Fruit fly (Drosophila melanogaster): ENCODE data around the gene CG46513.
"Not testable (repeated sequence)": the region's sequence is repeated elsewhere in the genome, so short reads cannot be mapped to it uniquely, and the experiment has no call there.

CG46513 gene

DNA sequence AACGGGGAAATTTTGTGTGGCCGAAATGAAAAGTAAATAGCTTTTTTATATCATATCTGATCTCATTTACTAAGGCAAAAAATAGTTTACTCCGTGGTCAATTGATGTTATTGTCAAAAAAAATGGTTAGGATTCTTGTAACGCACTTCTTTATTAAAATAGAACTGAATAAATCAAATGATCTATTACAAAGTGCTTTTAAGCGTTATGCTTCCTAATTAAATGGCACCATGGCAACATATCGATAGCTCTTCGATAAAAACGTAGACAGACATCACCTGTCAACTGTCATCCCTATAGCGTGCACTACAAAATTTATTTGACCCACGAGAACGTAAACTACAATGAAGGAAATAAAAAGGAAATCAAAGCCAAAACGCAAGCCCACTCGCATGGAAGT, at the start of gene CG46513:
CG46513 (plus strand) TSS at position 301 of the 400 bp plus-strand sequence.
- not testable (repeated sequence) for TF ChIP-seq CG17801 (GFP tag; optimal IDR thresholded peaks at IDR 0.05; ENCODE audit: partially characterized antibody)

DNA sequence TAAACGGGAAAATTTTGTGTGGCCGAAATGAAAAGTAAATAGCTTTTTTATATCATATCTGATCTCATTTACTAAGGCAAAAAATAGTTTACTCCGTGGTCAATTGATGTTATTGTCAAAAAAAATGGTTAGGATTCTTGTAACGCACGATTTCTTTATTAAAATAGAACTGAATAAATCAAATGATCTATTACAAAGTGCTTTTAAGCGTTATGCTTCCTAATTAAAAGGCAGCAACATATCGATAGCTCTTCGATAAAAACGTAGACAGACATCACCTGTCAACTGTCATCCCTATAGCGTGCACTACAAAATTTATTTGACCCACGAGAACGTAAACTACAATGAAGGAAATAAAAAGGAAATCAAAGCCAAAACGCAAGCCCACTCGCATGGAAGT, 49.3 kb upstream of the CG46513 start, which contains the start of gene CG40813:
CG40813 (plus strand) TSS at position 301 of the 400 bp plus-strand sequence.
- TF ChIP-seq CG17801 (GFP tag; optimal IDR thresholded peaks at IDR 0.05; ENCODE audit: partially characterized antibody) = not testable (repeated sequence)

DNA sequence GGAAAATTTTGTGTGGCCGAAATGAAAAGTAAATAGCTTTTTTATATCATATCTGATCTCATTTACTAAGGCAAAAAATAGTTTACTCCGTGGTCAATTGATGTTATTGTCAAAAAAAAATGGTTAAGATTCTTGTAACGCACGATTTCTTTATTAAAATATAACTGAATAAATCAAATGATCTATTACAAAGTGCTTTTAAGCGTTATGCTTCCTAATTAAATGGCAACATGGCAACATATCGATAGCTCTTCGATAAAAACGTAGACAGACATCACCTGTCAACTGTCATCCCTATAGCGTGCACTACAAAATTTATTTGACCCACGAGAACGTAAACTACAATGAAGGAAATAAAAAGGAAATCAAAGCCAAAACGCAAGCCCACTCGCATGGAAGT, 44.6 kb upstream of the CG46513 start, which contains the start of gene CG46504:
CG46504 (plus strand) TSS at position 301 of the 400 bp plus-strand sequence.
- not testable (repeated sequence) for TF ChIP-seq CG17801 (GFP tag; optimal IDR thresholded peaks at IDR 0.05; ENCODE audit: partially characterized antibody)

DNA sequence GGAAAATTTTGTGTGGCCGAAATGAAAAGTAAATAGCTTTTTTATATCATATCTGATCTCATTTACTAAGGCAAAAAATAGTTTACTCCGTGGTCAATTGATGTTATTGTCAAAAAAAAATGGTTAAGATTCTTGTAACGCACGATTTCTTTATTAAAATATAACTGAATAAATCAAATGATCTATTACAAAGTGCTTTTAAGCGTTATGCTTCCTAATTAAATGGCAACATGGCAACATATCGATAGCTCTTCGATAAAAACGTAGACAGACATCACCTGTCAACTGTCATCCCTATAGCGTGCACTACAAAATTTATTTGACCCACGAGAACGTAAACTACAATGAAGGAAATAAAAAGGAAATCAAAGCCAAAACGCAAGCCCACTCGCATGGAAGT, 39.5 kb upstream of the CG46513 start, which contains the start of gene CG46505:
CG46505 (plus strand) TSS at position 301 of the 400 bp plus-strand sequence.
- TF ChIP-seq CG17801 (GFP tag; optimal IDR thresholded peaks at IDR 0.05; ENCODE audit: partially characterized antibody) = not testable (repeated sequence)

DNA sequence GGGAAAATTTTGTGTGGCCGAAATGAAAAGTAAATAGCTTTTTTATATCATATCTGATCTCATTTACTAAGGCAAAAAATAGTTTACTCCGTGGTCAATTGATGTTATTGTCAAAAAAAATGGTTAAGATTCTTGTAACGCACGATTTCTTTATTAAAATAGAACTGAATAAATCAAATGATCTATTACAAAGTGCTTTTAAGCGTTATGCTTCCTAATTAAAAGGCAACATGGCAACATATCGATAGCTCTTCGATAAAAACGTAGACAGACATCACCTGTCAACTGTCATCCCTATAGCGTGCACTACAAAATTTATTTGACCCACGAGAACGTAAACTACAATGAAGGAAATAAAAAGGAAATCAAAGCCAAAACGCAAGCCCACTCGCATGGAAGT, 34.5 kb upstream of the CG46513 start, which contains the start of gene CG46506:
CG46506 (plus strand) TSS at position 301 of the 400 bp plus-strand sequence.
- not testable (repeated sequence) for TF ChIP-seq CG17801 (GFP tag; optimal IDR thresholded peaks at IDR 0.05; ENCODE audit: partially characterized antibody)

DNA sequence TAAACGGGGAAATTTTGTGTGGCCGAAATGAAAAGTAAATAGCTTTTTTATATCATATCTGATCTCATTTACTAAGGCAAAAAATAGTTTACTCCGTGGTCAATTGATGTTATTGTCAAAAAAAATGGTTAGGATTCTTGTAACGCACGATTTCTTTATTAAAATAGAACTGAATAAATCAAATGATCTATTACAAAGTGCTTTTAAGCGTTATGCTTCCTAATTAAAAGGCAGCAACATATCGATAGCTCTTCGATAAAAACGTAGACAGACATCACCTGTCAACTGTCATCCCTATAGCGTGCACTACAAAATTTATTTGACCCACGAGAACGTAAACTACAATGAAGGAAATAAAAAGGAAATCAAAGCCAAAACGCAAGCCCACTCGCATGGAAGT, 29.4 kb upstream of the CG46513 start, which contains the start of gene CG46507:
CG46507 (plus strand) TSS at position 301 of the 400 bp plus-strand sequence.
- not testable (repeated sequence) for TF ChIP-seq CG17801 (GFP tag; optimal IDR thresholded peaks at IDR 0.05; ENCODE audit: partially characterized antibody)

DNA sequence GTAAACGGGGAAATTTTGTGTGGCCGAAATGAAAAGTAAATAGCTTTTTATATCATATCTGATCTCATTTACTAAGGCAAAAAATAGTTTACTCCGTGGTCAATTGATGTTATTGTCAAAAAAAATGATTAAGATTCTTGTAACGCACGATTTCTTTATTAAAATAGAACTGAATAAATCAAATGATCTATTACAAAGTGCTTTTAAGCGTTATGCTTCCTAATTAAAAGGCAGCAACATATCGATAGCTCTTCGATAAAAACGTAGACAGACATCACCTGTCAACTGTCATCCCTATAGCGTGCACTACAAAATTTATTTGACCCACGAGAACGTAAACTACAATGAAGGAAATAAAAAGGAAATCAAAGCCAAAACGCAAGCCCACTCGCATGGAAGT, 24.7 kb upstream of the CG46513 start, which contains the start of gene CG46508:
CG46508 (plus strand) TSS at position 301 of the 400 bp plus-strand sequence.
- TF ChIP-seq CG17801 (GFP tag; optimal IDR thresholded peaks at IDR 0.05; ENCODE audit: partially characterized antibody) = not testable (repeated sequence)

DNA sequence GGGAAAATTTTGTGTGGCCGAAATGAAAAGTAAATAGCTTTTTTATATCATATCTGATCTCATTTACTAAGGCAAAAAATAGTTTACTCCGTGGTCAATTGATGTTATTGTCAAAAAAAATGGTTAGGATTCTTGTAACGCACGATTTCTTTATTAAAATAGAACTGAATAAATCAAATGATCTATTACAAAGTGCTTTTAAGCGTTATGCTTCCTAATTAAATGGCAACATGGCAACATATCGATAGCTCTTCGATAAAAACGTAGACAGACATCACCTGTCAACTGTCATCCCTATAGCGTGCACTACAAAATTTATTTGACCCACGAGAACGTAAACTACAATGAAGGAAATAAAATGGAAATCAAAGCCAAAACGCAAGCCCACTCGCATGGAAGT, 19.7 kb upstream of the CG46513 start, which contains the start of gene CG46509:
CG46509 (plus strand) TSS at position 301 of the 400 bp plus-strand sequence.
- TF ChIP-seq CG17801 (GFP tag; optimal IDR thresholded peaks at IDR 0.05; ENCODE audit: partially characterized antibody) = not testable (repeated sequence)

DNA sequence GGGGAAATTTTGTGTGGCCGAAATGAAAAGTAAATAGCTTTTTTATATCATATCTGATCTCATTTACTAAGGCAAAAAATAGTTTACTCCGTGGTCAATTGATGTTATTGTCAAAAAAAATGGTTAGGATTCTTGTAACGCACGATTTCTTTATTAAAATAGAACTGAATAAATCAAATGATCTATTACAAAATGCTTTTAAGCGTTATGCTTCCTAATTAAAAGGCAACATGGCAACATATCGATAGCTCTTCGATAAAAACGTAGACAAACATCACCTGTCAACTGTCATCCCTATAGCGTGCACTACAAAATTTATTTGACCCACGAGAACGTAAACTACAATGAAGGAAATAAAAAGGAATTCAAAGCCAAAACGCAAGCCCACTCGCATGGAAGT, 14.9 kb upstream of the CG46513 start, which contains the start of gene CG46510:
CG46510 (plus strand) TSS at position 301 of the 400 bp plus-strand sequence.
- TF ChIP-seq CG17801 (GFP tag; optimal IDR thresholded peaks at IDR 0.05; ENCODE audit: partially characterized antibody) = not testable (repeated sequence)

DNA sequence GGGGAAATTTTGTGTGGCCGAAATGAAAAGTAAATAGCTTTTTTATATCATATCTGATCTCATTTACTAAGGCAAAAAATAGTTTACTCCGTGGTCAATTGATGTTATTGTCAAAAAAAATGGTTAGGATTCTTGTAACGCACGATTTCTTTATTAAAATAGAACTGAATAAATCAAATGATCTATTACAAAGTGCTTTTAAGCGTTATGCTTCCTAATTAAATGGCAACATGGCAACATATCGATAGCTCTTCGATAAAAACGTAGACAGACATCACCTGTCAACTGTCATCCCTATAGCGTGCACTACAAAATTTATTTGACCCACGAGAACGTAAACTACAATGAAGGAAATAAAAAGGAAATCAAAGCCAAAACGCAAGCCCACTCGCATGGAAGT, 9.9 kb upstream of the CG46513 start, which contains the start of gene CG46511:
CG46511 (plus strand) TSS at position 301 of the 400 bp plus-strand sequence.
- TF ChIP-seq CG17801 (GFP tag; optimal IDR thresholded peaks at IDR 0.05; ENCODE audit: partially characterized antibody) = not testable (repeated sequence)

DNA sequence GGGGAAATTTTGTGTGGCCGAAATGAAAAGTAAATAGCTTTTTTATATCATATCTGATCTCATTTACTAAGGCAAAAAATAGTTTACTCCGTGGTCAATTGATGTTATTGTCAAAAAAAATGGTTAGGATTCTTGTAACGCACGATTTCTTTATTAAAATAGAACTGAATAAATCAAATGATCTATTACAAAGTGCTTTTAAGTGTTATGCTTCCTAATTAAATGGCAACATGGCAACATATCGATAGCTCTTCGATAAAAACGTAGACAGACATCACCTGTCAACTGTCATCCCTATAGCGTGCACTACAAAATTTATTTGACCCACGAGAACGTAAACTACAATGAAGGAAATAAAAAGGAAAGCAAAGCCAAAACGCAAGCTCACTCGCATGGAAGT, 5.0 kb upstream of the CG46513 start, which contains the start of gene CG46512:
CG46512 (plus strand) TSS at position 301 of the 400 bp plus-strand sequence.
- TF ChIP-seq CG17801 (GFP tag; optimal IDR thresholded peaks at IDR 0.05; ENCODE audit: partially characterized antibody) = not testable (repeated sequence)

DNA sequence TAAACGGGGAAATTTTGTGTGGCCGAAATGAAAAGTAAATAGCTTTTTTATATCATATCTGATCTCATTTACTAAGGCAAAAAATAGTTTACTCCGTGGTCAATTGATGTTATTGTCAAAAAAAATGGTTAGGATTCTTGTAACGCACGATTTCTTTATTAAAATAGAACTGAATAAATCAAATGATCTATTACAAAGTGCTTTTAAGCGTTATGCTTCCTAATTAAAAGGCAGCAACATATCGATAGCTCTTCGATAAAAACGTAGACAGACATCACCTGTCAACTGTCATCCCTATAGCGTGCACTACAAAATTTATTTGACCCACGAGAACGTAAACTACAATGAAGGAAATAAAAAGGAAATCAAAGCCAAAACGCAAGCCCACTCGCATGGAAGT, 4.8 kb downstream of the CG46513 start, which contains the start of gene CG46514:
CG46514 (plus strand) TSS at position 301 of the 400 bp plus-strand sequence.
- not testable (repeated sequence) for TF ChIP-seq CG17801 (GFP tag; optimal IDR thresholded peaks at IDR 0.05; ENCODE audit: partially characterized antibody)

DNA sequence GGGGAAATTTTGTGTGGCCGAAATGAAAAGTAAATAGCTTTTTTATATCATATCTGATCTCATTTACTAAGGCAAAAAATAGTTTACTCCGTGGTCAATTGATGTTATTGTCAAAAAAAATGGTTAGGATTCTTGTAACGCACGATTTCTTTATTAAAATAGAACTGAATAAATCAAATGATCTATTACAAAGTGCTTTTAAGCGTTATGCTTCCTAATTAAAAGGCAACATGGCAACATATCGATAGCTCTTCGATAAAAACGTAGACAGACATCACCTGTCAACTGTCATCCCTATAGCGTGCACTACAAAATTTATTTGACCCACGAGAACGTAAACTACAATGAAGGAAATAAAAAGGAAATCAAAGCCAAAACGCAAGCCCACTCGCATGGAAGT, 9.8 kb downstream of the CG46513 start, which contains the start of gene CG46515:
CG46515 (plus strand) TSS at position 301 of the 400 bp plus-strand sequence.
- not testable (repeated sequence) for TF ChIP-seq CG17801 (GFP tag; optimal IDR thresholded peaks at IDR 0.05; ENCODE audit: partially characterized antibody)

DNA sequence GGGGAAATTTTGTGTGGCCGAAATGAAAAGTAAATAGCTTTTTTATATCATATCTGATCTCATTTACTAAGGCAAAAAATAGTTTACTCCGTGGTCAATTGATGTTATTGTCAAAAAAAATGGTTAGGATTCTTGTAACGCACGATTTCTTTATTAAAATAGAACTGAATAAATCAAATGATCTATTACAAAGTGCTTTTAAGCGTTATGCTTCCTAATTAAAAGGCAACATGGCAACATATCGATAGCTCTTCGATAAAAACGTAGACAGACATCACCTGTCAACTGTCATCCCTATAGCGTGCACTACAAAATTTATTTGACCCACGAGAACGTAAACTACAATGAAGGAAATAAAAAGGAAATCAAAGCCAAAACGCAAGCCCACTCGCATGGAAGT, 20.0 kb downstream of the CG46513 start, which contains the start of gene CG46516:
CG46516 (plus strand) TSS at position 301 of the 400 bp plus-strand sequence.
- TF ChIP-seq CG17801 (GFP tag; optimal IDR thresholded peaks at IDR 0.05; ENCODE audit: partially characterized antibody) = not testable (repeated sequence)

DNA sequence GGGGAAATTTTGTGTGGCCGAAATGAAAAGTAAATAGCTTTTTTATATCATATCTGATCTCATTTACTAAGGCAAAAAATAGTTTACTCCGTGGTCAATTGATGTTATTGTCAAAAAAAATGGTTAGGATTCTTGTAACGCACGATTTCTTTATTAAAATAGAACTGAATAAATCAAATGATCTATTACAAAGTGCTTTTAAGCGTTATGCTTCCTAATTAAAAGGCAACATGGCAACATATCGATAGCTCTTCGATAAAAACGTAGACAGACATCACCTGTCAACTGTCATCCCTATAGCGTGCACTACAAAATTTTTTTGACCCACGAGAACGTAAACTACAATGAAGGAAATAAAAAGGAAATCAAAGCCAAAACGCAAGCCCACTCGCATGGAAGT, 25.0 kb downstream of the CG46513 start, which contains the start of gene CG46517:
CG46517 (plus strand) TSS at position 301 of the 400 bp plus-strand sequence.
- TF ChIP-seq CG17801 (GFP tag; optimal IDR thresholded peaks at IDR 0.05; ENCODE audit: partially characterized antibody) = not testable (repeated sequence)

DNA sequence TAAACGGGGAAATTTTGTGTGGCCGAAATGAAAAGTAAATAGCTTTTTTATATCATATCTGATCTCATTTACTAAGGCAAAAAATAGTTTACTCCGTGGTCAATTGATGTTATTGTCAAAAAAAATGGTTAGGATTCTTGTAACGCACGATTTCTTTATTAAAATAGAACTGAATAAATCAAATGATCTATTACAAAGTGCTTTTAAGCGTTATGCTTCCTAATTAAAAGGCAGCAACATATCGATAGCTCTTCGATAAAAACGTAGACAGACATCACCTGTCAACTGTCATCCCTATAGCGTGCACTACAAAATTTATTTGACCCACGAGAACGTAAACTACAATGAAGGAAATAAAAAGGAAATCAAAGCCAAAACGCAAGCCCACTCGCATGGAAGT, 34.2 kb downstream of the CG46513 start, which contains the start of gene CG46518:
CG46518 (plus strand) TSS at position 301 of the 400 bp plus-strand sequence.
- not testable (repeated sequence) for TF ChIP-seq CG17801 (GFP tag; optimal IDR thresholded peaks at IDR 0.05; ENCODE audit: partially characterized antibody)

Measured in ovary, adult (tissue).